Fruit fly (Drosophila melanogaster): ENCODE measurements around the gene CG18476.

The CG18476 gene

DNA sequence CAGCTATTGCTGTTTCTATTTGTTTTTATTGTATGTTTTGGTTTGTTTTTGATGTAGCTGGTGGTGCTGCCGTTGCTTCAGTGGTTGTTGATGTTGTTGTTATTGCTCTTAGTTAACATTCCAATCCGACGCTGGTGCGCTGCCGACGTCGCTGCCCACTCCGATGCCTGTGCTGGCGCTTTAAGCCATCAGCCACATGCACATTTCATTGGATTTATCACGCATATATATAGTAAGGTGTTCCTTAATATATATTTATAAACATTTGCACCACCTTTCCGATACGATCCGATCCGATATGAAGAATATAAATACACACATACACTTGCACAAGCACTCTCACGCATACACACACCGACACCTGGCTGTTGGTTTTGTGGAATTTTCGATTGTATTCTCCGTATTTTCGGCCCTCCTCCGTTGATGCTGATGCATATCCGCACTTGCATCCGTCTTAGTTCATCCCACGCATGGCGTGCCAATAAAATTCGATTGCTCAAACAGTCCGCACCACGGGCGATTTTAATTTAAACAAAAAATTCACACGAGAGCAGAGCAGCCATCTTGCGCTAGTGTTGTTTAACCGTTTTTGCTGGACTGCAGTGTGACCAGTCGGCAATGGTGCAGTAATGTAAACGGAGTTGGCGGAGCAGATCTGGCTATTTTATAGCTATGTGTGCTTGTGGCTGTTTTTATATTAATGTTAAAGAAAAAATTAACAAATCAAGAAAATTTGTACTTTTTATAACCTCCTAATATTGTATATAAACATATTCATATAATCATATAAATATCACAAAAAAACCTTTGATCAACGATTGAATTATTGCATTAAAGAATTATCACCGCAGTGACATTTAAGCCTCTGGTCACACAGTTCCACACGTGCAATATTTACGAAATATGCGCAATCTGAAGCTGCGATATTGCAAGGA lies 27.5 kb downstream of the CG18476 start, which contains the start of the genes Csk and Elp1 (continued):
- TF ChIP-seq mirr (GFP tag; optimal IDR thresholded peaks at IDR 0.05) = peak; percentile 27
- TF ChIP-seq CG11696 (GFP tag; IDR thresholded peaks at IDR 0.05) = no peak
- TF ChIP-seq chn (GFP tag; optimal IDR thresholded peaks at IDR 0.05) = peak; percentile 5
- peak; percentile 68 for TF ChIP-seq dm (GFP tag; optimal IDR thresholded peaks at IDR 0.05)
- no peak for TF ChIP-seq crc (GFP tag; optimal IDR thresholded peaks at IDR 0.05)
- TF ChIP-seq kah (GFP tag; optimal IDR thresholded peaks at IDR 0.05) = peak; percentile 56
- TF ChIP-seq CG17186 (GFP tag; optimal IDR thresholded peaks at IDR 0.05) = peak; percentile 41
- no peak for TF ChIP-seq rib (GFP tag; IDR thresholded peaks at IDR 0.05)
- TF ChIP-seq tgo (GFP tag; IDR thresholded peaks at IDR 0.05) = peak; percentile 50
- TF ChIP-seq H15 (GFP tag; IDR thresholded peaks at IDR 0.05) = no peak
- peak; percentile 12 for TF ChIP-seq pum (GFP tag; optimal IDR thresholded peaks at IDR 0.05)
- 0 out of 3 replicates have a peak, but pooled peaks have one; percentile 31 for TF ChIP-seq CG7357 (GFP tag; IDR thresholded peaks at IDR 0.05)
- TF ChIP-seq fd96Cb (tag; optimal IDR thresholded peaks at IDR 0.05) = peak; percentile 7
- no peak for TF ChIP-seq salm (tag; optimal IDR thresholded peaks at IDR 0.05)
- no peak for TF ChIP-seq schlank (tag; optimal IDR thresholded peaks at IDR 0.05)
- peak; percentile 77 for TF ChIP-seq Hmr (GFP tag; optimal IDR thresholded peaks at IDR 0.05)
- no peak for TF ChIP-seq CG17568 (GFP tag; optimal IDR thresholded peaks at IDR 0.05)
- no peak for TF ChIP-seq CG12071 (GFP tag; optimal IDR thresholded peaks at IDR 0.05)
- no peak for TF ChIP-seq aop (GFP tag; IDR thresholded peaks at IDR 0.05)
- TF ChIP-seq hkb (optimal IDR thresholded peaks at IDR 0.05) = peak; percentile 64
- no peak for TF ChIP-seq hkb (GFP tag; IDR thresholded peaks at IDR 0.05)
- TF ChIP-seq btn (GFP tag; optimal IDR thresholded peaks at IDR 0.05) = no peak
- peak; percentile 27 for TF ChIP-seq her (GFP tag; optimal IDR thresholded peaks at IDR 0.05)
- TF ChIP-seq E2f1 (GFP tag; IDR thresholded peaks at IDR 0.05) = no peak
- TF ChIP-seq CG10654 (GFP tag; optimal IDR thresholded peaks at IDR 0.05) = peak; percentile 46
- no peak for TF ChIP-seq Gsc (GFP tag; IDR thresholded peaks at IDR 0.05)
- TF ChIP-seq CG30431 (GFP tag; optimal IDR thresholded peaks at IDR 0.05) = peak; percentile 26
- TF ChIP-seq Oli (tag; optimal IDR thresholded peaks at IDR 0.05) = peak; percentile 29
- TF ChIP-seq CG10543 (GFP tag; optimal IDR thresholded peaks at IDR 0.05) = peak; percentile 64
- TF ChIP-seq nmo (GFP tag; optimal IDR thresholded peaks at IDR 0.05) = peak; percentile 86
- TF ChIP-seq sr (GFP tag; IDR thresholded peaks at IDR 0.05) = peak; percentile 80
- no peak for TF ChIP-seq danr (GFP tag; IDR thresholded peaks at IDR 0.05)
- TF ChIP-seq tna (GFP tag; IDR thresholded peaks at IDR 0.05; ENCODE audit: partially characterized antibody) = no peak
- TF ChIP-seq ttk (GFP tag; IDR thresholded peaks at IDR 0.05) = no peak
- TF ChIP-seq Atf6 (GFP tag; IDR thresholded peaks at IDR 0.05) = 0 out of 2 replicates have a peak, but pooled peaks have one; percentile 17
- TF ChIP-seq ab (GFP tag; optimal IDR thresholded peaks at IDR 0.05) = peak; percentile 23
- no peak for TF ChIP-seq CG12219 (GFP tag; optimal IDR thresholded peaks at IDR 0.05)
- TF ChIP-seq CG4730 (GFP tag; IDR thresholded peaks at IDR 0.05) = no peak
- no peak for TF ChIP-seq CG10274 (GFP tag; optimal IDR thresholded peaks at IDR 0.05)
- TF ChIP-seq Hsf (GFP tag; optimal IDR thresholded peaks at IDR 0.05) = peak; percentile 25
- no peak; the same call in none of the 2 replicates for TF ChIP-seq CG13287 (GFP tag; IDR thresholded peaks at IDR 0.05; ENCODE audit: partially characterized antibody)
- no peak for TF ChIP-seq en (GFP tag; optimal IDR thresholded peaks at IDR 0.05)
- TF ChIP-seq z (GFP tag; IDR thresholded peaks at IDR 0.05) = no peak
- TF ChIP-seq Gug (GFP tag; IDR thresholded peaks at IDR 0.05) = 0 out of 4 replicates have a peak, but pooled peaks have one; percentile 27
- peak; percentile 49; the same call in 2 of the 3 replicates for TF ChIP-seq dysf (GFP tag; IDR thresholded peaks at IDR 0.05)
- TF ChIP-seq CG2712 (tag; optimal IDR thresholded peaks at IDR 0.05) = peak; percentile 68
- TF ChIP-seq CG31441 (GFP tag; IDR thresholded peaks at IDR 0.05) = peak; percentile 66; the same call in 1 of the 2 replicates
- TF ChIP-seq abd-A (tag; optimal IDR thresholded peaks at IDR 0.05) = peak; percentile 25
- TF ChIP-seq CG7963 (GFP tag; IDR thresholded peaks at IDR 0.05; ENCODE audit: partially characterized antibody) = no peak
- no peak for TF ChIP-seq ATbp (GFP tag; optimal IDR thresholded peaks at IDR 0.05)
